Worm (Caenorhabditis elegans): ENCODE data around the gene F57C7.4.

Gene F57C7.4

DNA sequence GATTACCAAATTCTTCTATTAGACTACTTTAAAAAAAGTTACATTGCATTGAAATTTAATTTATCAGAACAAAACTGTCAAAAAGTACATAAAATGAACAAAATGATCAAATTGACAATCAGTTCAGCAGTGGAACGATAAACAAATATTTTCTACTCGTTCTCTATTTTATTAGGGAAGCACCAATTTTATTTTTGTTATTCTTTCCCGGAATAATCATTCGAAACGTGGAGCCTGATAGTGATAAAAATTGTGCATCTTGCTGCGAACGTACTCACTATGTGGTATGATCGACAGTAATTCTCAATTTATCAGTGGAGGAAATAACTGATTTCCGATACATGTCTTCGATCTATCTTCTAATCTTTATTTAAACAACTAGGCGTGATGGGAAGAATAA lies 42.5 kb upstream of the F57C7.4 start:
- TF ChIP-seq nhr-12 (tag; optimal IDR thresholded peaks at IDR 0.05), result no peak
- TF ChIP-seq elt-2 (tag; optimal IDR thresholded peaks at IDR 0.05), result peak; percentile 81
- TF ChIP-seq pha-4 (tag; optimal IDR thresholded peaks at IDR 0.05), result no peak
- TF ChIP-seq pqm-1 (tag; optimal IDR thresholded peaks at IDR 0.05), result peak; percentile 16

DNA sequence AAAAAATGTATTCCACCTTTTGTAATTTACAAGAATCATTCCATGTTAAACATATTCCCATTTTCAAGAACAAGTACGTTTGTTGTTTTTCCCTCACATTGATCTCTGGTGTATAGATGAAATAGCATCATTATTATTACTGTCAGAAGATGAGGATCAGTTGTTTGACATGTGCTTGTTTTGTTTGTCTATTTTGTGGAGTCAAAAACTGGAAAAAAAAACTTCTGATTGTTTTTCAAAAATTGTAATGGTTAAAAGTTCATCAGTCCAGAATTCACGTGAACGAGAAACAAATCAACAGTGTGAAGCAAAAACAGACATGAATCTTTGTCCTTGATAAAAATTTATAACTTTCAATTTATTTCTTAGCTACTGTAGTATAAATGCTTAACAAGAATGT lies 41.6 kb upstream of the F57C7.4 start:
- TF ChIP-seq eor-1 (tag; optimal IDR thresholded peaks at IDR 0.05), result no peak
- TF ChIP-seq nhr-237 (tag; optimal IDR thresholded peaks at IDR 0.05), result no peak
- no peak for TF ChIP-seq ztf-11 (tag; optimal IDR thresholded peaks at IDR 0.05)
- TF ChIP-seq ztf-4 (tag; optimal IDR thresholded peaks at IDR 0.05), result no peak
- no peak for TF ChIP-seq nhr-67 (tag; optimal IDR thresholded peaks at IDR 0.05)
- no peak for TF ChIP-seq tbx-2 (tag; optimal IDR thresholded peaks at IDR 0.05)
- no peak for TF ChIP-seq zag-1 (tag; optimal IDR thresholded peaks at IDR 0.05)
- TF ChIP-seq jun-1 (tag; optimal IDR thresholded peaks at IDR 0.05), result no peak
- TF ChIP-seq lsy-12 (tag; optimal IDR thresholded peaks at IDR 0.05), result no peak
- no peak for TF ChIP-seq nhr-76 (tag; optimal IDR thresholded peaks at IDR 0.05)
- no peak for TF ChIP-seq elt-3 (tag; optimal IDR thresholded peaks at IDR 0.05)
- TF ChIP-seq nhr-25 (tag; optimal IDR thresholded peaks at IDR 0.05), result no peak
- no peak for TF ChIP-seq fkh-2 (tag; optimal IDR thresholded peaks at IDR 0.05)
- no peak for TF ChIP-seq ceh-16 (tag; optimal IDR thresholded peaks at IDR 0.05)
- TF ChIP-seq nhr-28 (tag; optimal IDR thresholded peaks at IDR 0.05), result no peak
- no peak for TF ChIP-seq pha-4 (tag; optimal IDR thresholded peaks at IDR 0.05)
- no peak for TF ChIP-seq elt-2 (tag; optimal IDR thresholded peaks at IDR 0.05)
- no peak for TF ChIP-seq daf-12 (tag; optimal IDR thresholded peaks at IDR 0.05)

DNA sequence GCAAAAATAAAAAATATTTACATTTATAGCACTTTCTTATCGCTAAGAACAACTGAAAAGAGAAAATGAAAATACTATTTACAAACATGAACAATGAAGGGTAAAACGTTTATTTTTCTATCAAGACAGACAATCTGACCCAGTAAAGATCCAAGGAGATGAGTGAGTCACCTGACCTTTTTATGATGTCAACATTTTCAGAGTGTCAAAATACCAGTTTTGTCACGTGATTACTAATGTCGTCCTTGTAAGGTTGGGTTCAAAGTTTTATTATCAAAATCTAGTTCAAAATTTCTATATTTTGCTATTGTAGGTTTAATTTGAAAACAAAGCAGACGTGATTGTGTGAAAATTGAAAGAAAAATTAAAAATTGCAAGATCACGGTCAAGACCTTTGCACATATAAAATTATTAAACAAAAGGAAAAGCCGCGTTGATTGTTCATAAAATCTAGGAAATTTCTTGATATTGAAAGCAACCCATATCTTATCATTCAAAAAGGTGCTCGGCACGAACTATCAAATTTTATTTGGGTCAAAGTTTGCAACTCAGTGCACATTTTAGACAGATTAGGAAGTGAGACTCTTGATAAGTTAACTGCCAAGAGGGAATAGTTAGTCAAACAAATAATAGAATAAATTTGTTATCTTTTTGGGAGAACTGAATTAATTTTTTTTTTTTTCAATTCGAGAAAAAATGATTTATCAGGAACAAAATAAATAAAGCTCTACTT lies 40.9 kb upstream of the F57C7.4 start:
- TF ChIP-seq ceh-82 (tag; optimal IDR thresholded peaks at IDR 0.05) (no peak), lsy-12 (tag; optimal IDR thresholded peaks at IDR 0.05) (no peak), unc-39 (tag; optimal IDR thresholded peaks at IDR 0.05) (no peak), nhr-25 (tag; optimal IDR thresholded peaks at IDR 0.05) (peak; percentile 80), egl-5 (tag; optimal IDR thresholded peaks at IDR 0.05) (no peak), nhr-237 (tag; optimal IDR thresholded peaks at IDR 0.05) (no peak), fos-1 (tag; optimal IDR thresholded peaks at IDR 0.05) (no peak), skn-1 (tag; optimal IDR thresholded peaks at IDR 0.05) (no peak), pha-4 (tag; optimal IDR thresholded peaks at IDR 0.05) (peak; percentile 55), elt-1 (tag; optimal IDR thresholded peaks at IDR 0.05) (peak; percentile 32), elt-3 (tag; optimal IDR thresholded peaks at IDR 0.05) (no peak), nhr-43 (tag; optimal IDR thresholded peaks at IDR 0.05; ENCODE audit: poor library complexity, severe bottlenecking) (no peak), fkh-10 (GFP tag; optimal IDR thresholded peaks at IDR 0.05) (no peak), snpc-4 (tag; optimal IDR thresholded peaks at IDR 0.05) (no peak), nhr-23 (tag; optimal IDR thresholded peaks at IDR 0.05) (peak; percentile 91), elt-2 (tag; optimal IDR thresholded peaks at IDR 0.05) (peak; percentile 94), lin-39 (tag; optimal IDR thresholded peaks at IDR 0.05) (no peak), eor-1 (tag; optimal IDR thresholded peaks at IDR 0.05) (no peak), fkh-2 (tag; optimal IDR thresholded peaks at IDR 0.05) (no peak), ZK546.5 (tag; optimal IDR thresholded peaks at IDR 0.05) (no peak), egl-27 (tag; optimal IDR thresholded peaks at IDR 0.05) (no peak), daf-12 (tag; optimal IDR thresholded peaks at IDR 0.05) (no peak), aly-2 (tag; optimal IDR thresholded peaks at IDR 0.05) (no peak), sea-2 (GFP tag; optimal IDR thresholded peaks at IDR 0.05) (no peak), ceh-9 (tag; optimal IDR thresholded peaks at IDR 0.05) (no peak), nhr-76 (tag; optimal IDR thresholded peaks at IDR 0.05) (no peak), jun-1 (tag; optimal IDR thresholded peaks at IDR 0.05) (no peak), nhr-67 (tag; optimal IDR thresholded peaks at IDR 0.05) (no peak), ztf-4 (tag; optimal IDR thresholded peaks at IDR 0.05) (no peak), ceh-16 (tag; optimal IDR thresholded peaks at IDR 0.05) (no peak), tbx-2 (tag; optimal IDR thresholded peaks at IDR 0.05) (no peak), mdl-1 (tag; optimal IDR thresholded peaks at IDR 0.05) (no peak), zag-1 (tag; optimal IDR thresholded peaks at IDR 0.05) (no peak), pqm-1 (tag; optimal IDR thresholded peaks at IDR 0.05) (peak; percentile 32), hmg-11 (tag; optimal IDR thresholded peaks at IDR 0.05) (no peak), nfya-1 (tag; optimal IDR thresholded peaks at IDR 0.05; ENCODE audit: insufficient read depth) (no peak), nhr-11 (tag; optimal IDR thresholded peaks at IDR 0.05) (no peak), ztf-11 (tag; optimal IDR thresholded peaks at IDR 0.05) (no peak)
